Worm (Caenorhabditis elegans) whole organism, L3 larva: ENCODE results near the gene Y66C5A.1.

Experiments used
- R02D3.7 ChIP-seq: fragments of 150-350 bp; optimal IDR thresholded peaks from 2 replicates; lab custom pipeline; 2014; ENCODE audit warnings: missing biosample characterization, missing genetic modification characterization
- ZK546.5 ChIP-seq: sonication (generic microtip); optimal IDR thresholded peaks from 2 replicates; lab custom pipeline; 2017; ENCODE audit warnings: missing biosample characterization, missing genetic modification characterization
- aly-2 ChIP-seq: fragments of 150-350 bp; optimal IDR thresholded peaks from 2 replicates; lab custom pipeline; 2014; ENCODE audit warnings: missing biosample characterization, missing genetic modification characterization
- ama-1 ChIP-seq: fragments of 150-350 bp; optimal IDR thresholded peaks from 2 replicates; lab custom pipeline; 2018
- ceh-16 ChIP-seq: sonication (generic microtip); optimal IDR thresholded peaks from 2 replicates; lab custom pipeline; 2017; ENCODE audit warnings: missing biosample characterization, missing genetic modification characterization
- ceh-28 ChIP-seq: fragments of 150-350 bp; optimal IDR thresholded peaks from 2 replicates; lab custom pipeline; 2014; ENCODE audit warnings: missing biosample characterization, missing genetic modification reagents, missing genetic modification characterization
- ceh-82 ChIP-seq: fragments of 150-350 bp; optimal IDR thresholded peaks from 2 replicates; lab custom pipeline; 2014; ENCODE audit warnings: missing biosample characterization, missing genetic modification characterization
- ceh-9 ChIP-seq: sonication (generic microtip); optimal IDR thresholded peaks from 2 replicates; lab custom pipeline; 2018; ENCODE audit warnings: missing biosample characterization, missing genetic modification characterization
- daf-12 ChIP-seq: fragments of 150-350 bp; optimal IDR thresholded peaks from 2 replicates; lab custom pipeline; 2014; ENCODE audit warnings: missing biosample characterization, missing genetic modification reagents, missing genetic modification characterization
- egl-27 ChIP-seq: sonication (generic microtip); optimal IDR thresholded peaks from 4 replicates; lab custom pipeline; 2017; ENCODE audit warnings: missing biosample characterization, missing genetic modification reagents, missing genetic modification characterization
- egl-5 ChIP-seq: fragments of 150-350 bp; optimal IDR thresholded peaks from 2 replicates; lab custom pipeline; 2017; ENCODE audit warnings: missing biosample characterization, missing genetic modification reagents, missing genetic modification characterization, inconsistent platforms
- elt-1 ChIP-seq: fragments of 150-350 bp; optimal IDR thresholded peaks from 2 replicates; lab custom pipeline; 2014; ENCODE audit warnings: missing biosample characterization, missing genetic modification characterization
- elt-2 ChIP-seq: sonication (generic microtip); optimal IDR thresholded peaks from 2 replicates; lab custom pipeline; 2016; ENCODE audit warnings: missing genetic modification reagents, mild to moderate bottlenecking, missing genetic modification characterization, missing compliant biosample characterization
- elt-3 ChIP-seq, 3 experiments: fragments of 150-350 bp in 1 of 3; sonication (generic microtip) in 2 of 3; optimal IDR thresholded peaks; 2 replicates in 2 of 3; 4 replicates in 1 of 3; lab custom pipeline; 2014 to 2017; ENCODE audit warnings: missing biosample characterization in 3 of 3, missing genetic modification characterization in 3 of 3
- eor-1 ChIP-seq, 2 experiments: fragments of 150-350 bp; optimal IDR thresholded peaks; 2 replicates each; lab custom pipeline; 2014 to 2018; ENCODE audit warnings: missing biosample characterization in 2 of 2, missing genetic modification characterization in 2 of 2
- fkh-10 ChIP-seq: sonication (generic microtip); optimal IDR thresholded peaks from 2 replicates; lab custom pipeline; 2017; ENCODE audit warnings: missing biosample characterization, missing genetic modification reagents, missing genetic modification characterization
- fkh-2 ChIP-seq: fragments of 150-350 bp; optimal IDR thresholded peaks from 2 replicates; lab custom pipeline; 2014; ENCODE audit warnings: missing biosample characterization, missing genetic modification reagents, missing genetic modification characterization
- fos-1 ChIP-seq: fragments of 150-350 bp; optimal IDR thresholded peaks from 2 replicates; lab custom pipeline; 2014; ENCODE audit warnings: missing biosample characterization, missing genetic modification characterization
- hmg-11 ChIP-seq: sonication (generic microtip); optimal IDR thresholded peaks from 2 replicates; lab custom pipeline; 2016; ENCODE audit warnings: missing genetic modification characterization, missing compliant biosample characterization
- jun-1 ChIP-seq: fragments of 150-350 bp; optimal IDR thresholded peaks from 2 replicates; lab custom pipeline; 2014; ENCODE audit warnings: missing biosample characterization, missing genetic modification reagents, missing genetic modification characterization
- lin-15B ChIP-seq: fragments of 150-350 bp; optimal IDR thresholded peaks from 2 replicates; lab custom pipeline; 2014; ENCODE audit warnings: missing biosample characterization, missing genetic modification characterization
- lin-39 ChIP-seq: fragments of 150-350 bp; optimal IDR thresholded peaks from 2 replicates; lab custom pipeline; 2018; ENCODE audit warnings: missing biosample characterization, missing genetic modification reagents, missing genetic modification characterization
- lsy-12 ChIP-seq: sonication (generic microtip); optimal IDR thresholded peaks from 2 replicates; lab custom pipeline; 2016; ENCODE audit warnings: mild to moderate bottlenecking, missing genetic modification characterization, missing compliant biosample characterization
- mdl-1 ChIP-seq: fragments of 150-350 bp; optimal IDR thresholded peaks from 2 replicates; lab custom pipeline; 2014; ENCODE audit warnings: missing biosample characterization, missing genetic modification characterization
- mml-1 ChIP-seq: fragments of 150-350 bp; sonication (generic microtip); optimal IDR thresholded peaks from 3 replicates; lab custom pipeline; 2014; ENCODE audit warnings: missing biosample characterization, missing genetic modification characterization
- nfya-1 ChIP-seq: sonication (generic microtip); optimal IDR thresholded peaks from 2 replicates; lab custom pipeline; 2017; ENCODE audit warnings: missing genetic modification characterization, mild to moderate bottlenecking, missing compliant biosample characterization, antibody characterized with exemption, moderate library complexity; ENCODE audit not compliant: insufficient read depth
- nhr-11 ChIP-seq: fragments of 150-350 bp; optimal IDR thresholded peaks from 2 replicates; lab custom pipeline; 2014; ENCODE audit warnings: missing biosample characterization, missing genetic modification characterization
- nhr-12 ChIP-seq: fragments of 150-350 bp; optimal IDR thresholded peaks from 2 replicates; lab custom pipeline; 2014; ENCODE audit warnings: missing biosample characterization, missing genetic modification characterization
- nhr-23 ChIP-seq: fragments of 150-350 bp; optimal IDR thresholded peaks from 2 replicates; lab custom pipeline; 2014; ENCODE audit warnings: missing biosample characterization, missing genetic modification reagents, missing genetic modification characterization
- nhr-237 ChIP-seq: fragments of 150-350 bp; optimal IDR thresholded peaks from 2 replicates; lab custom pipeline; 2014; ENCODE audit warnings: missing biosample characterization, missing genetic modification characterization
- nhr-25 ChIP-seq: sonication (generic microtip); optimal IDR thresholded peaks from 2 replicates; lab custom pipeline; 2017; ENCODE audit warnings: missing biosample characterization, missing genetic modification characterization
- nhr-28 ChIP-seq: fragments of 150-350 bp; optimal IDR thresholded peaks from 2 replicates; lab custom pipeline; 2014; ENCODE audit warnings: missing biosample characterization, missing genetic modification characterization
- nhr-43 ChIP-seq: sonication (generic microtip); optimal IDR thresholded peaks from 2 replicates; lab custom pipeline; 2016; ENCODE audit warnings: mild to moderate bottlenecking, missing genetic modification characterization, missing compliant biosample characterization; ENCODE audit not compliant: poor library complexity, severe bottlenecking
- nhr-67 ChIP-seq: fragments of 150-350 bp; optimal IDR thresholded peaks from 2 replicates; lab custom pipeline; 2014; ENCODE audit warnings: missing biosample characterization, missing genetic modification characterization
- nhr-76 ChIP-seq: fragments of 150-350 bp; sonication (generic microtip); optimal IDR thresholded peaks from 5 replicates; lab custom pipeline; 2014; ENCODE audit warnings: missing biosample characterization, missing genetic modification characterization
- nhr-77 ChIP-seq: fragments of 150-350 bp; optimal IDR thresholded peaks from 2 replicates; lab custom pipeline; 2014; ENCODE audit warnings: missing biosample characterization, missing genetic modification characterization
- pha-4 ChIP-seq: fragments of 150-350 bp; optimal IDR thresholded peaks from 2 replicates; lab custom pipeline; 2014; ENCODE audit warnings: missing biosample characterization, missing genetic modification reagents, missing genetic modification characterization
- pqm-1 ChIP-seq: fragments of 150-350 bp; optimal IDR thresholded peaks from 2 replicates; lab custom pipeline; 2017; ENCODE audit warnings: missing biosample characterization, missing genetic modification characterization, inconsistent platforms
- sea-2 ChIP-seq: fragments of 150-350 bp; sonication (generic microtip); optimal IDR thresholded peaks from 4 replicates; lab custom pipeline; 2014; ENCODE audit warnings: missing biosample characterization, missing genetic modification reagents, missing genetic modification characterization
- skn-1 ChIP-seq: fragments of 150-350 bp; optimal IDR thresholded peaks from 2 replicates; lab custom pipeline; 2014; ENCODE audit warnings: missing biosample characterization, missing genetic modification characterization
- snpc-4 ChIP-seq: fragments of 150-350 bp; optimal IDR thresholded peaks from 2 replicates; lab custom pipeline; 2014; ENCODE audit warnings: missing biosample characterization, missing genetic modification characterization
- tbx-2 ChIP-seq: sonication (generic microtip); optimal IDR thresholded peaks from 2 replicates; lab custom pipeline; 2016; ENCODE audit warnings: mild to moderate bottlenecking, missing genetic modification characterization, missing compliant biosample characterization
- unc-39 ChIP-seq: sonication (generic microtip); optimal IDR thresholded peaks from 4 replicates; lab custom pipeline; 2017; ENCODE audit warnings: missing biosample characterization, missing genetic modification characterization
- unc-62 ChIP-seq: fragments of 150-350 bp; sonication (generic microtip); optimal IDR thresholded peaks from 4 replicates; lab custom pipeline; 2014; ENCODE audit warnings: missing biosample characterization, missing genetic modification reagents, missing genetic modification characterization
- zag-1 ChIP-seq: fragments of 150-350 bp; optimal IDR thresholded peaks from 2 replicates; lab custom pipeline; 2014; ENCODE audit warnings: missing biosample characterization, missing genetic modification characterization
- ztf-11 ChIP-seq: fragments of 150-350 bp; optimal IDR thresholded peaks from 2 replicates; lab custom pipeline; 2014; ENCODE audit warnings: missing biosample characterization, missing genetic modification characterization
- ztf-4 ChIP-seq: fragments of 150-350 bp; optimal IDR thresholded peaks from 2 replicates; lab custom pipeline; 2014; ENCODE audit warnings: missing biosample characterization, missing genetic modification characterization

Y66C5A.1 gene

ce11 chrX:14480248-14480647 is 24.9 kb upstream of the Y66C5A.1 start, which contains the start of gene gfi-3:
TSS of gene gfi-3 (plus strand) at chrX:14480572.
- TF ChIP-seq nhr-237 (tag; lab: Kevin White, UChicago) (no peak), elt-1 (peak; percentile 17), jun-1 (tag; lab: Kevin White, UChicago) (peak; percentile 53), fos-1 (tag; lab: Kevin White, UChicago) (no peak), egl-5 (tag; lab: Kevin White, UChicago) (no peak), lin-15B (tag; lab: Kevin White, UChicago) (peak; percentile 51), ceh-9 (tag; lab: Kevin White, UChicago) (no peak), pqm-1 (tag; lab: Kevin White, UChicago) (no peak), nhr-25 (peak; percentile 83), egl-27 (tag; lab: Kevin White, UChicago) (no peak), zag-1 (tag; lab: Kevin White, UChicago) (no peak), pha-4 (peak; percentile 85), ama-1 (lab: Kevin White, UChicago) (no peak), aly-2 (no peak), mml-1 (tag; lab: Kevin White, UChicago) (no peak), skn-1 (tag; lab: Kevin White, UChicago) (peak; percentile 55), nhr-43 (tag; lab: Kevin White, UChicago) (peak; percentile 75), nhr-12 (tag; lab: Kevin White, UChicago) (no peak), ceh-28 (tag; lab: Kevin White, UChicago) (peak; percentile 70), R02D3.7 (peak; percentile 51), hmg-11 (tag; lab: Kevin White, UChicago) (peak; percentile 74), snpc-4 (peak; percentile 93), ztf-4 (tag; lab: Kevin White, UChicago) (no peak), nhr-23 (tag; lab: Kevin White, UChicago) (peak; percentile 86), nhr-67 (tag; lab: Kevin White, UChicago) (no peak), nhr-11 (tag; lab: Kevin White, UChicago) (peak; percentile 40), lin-39 (peak; percentile 90), elt-2 (tag; lab: Kevin White, UChicago) (peak; percentile 61), daf-12 (tag; lab: Kevin White, UChicago) (no peak), elt-3 (tag; optimal IDR thresholded peaks at IDR 0.05; lab: Kevin White, UChicago) (no peak), nfya-1 (peak; percentile 80), ZK546.5 (tag; lab: Kevin White, UChicago) (no peak), lsy-12 (tag; lab: Kevin White, UChicago) (no peak), mdl-1 (no peak), nhr-77 (tag; lab: Kevin White, UChicago) (no peak), ztf-11 (tag; lab: Kevin White, UChicago) (no peak), nhr-28 (tag; lab: Kevin White, UChicago) (no peak), nhr-76 (tag; lab: Kevin White, UChicago) (no peak), tbx-2 (peak; percentile 57), unc-39 (tag; lab: Kevin White, UChicago) (no peak), fkh-2 (tag; lab: Kevin White, UChicago) (no peak), sea-2 (GFP tag; lab: Kevin White, UChicago) (no peak), fkh-10 (GFP tag; lab: Kevin White, UChicago) (no peak), ceh-82 (tag; lab: Kevin White, UChicago) (peak; percentile 13), ceh-16 (tag; lab: Kevin White, UChicago) (no peak), eor-1 (tag; optimal IDR thresholded peaks at IDR 0.05; lab: Kevin White, UChicago) (no peak), unc-62 (no peak)
